Fruit fly (Drosophila melanogaster) whole organism, embryonic: ENCODE data around the gene NELF-B.
A peak's percentile ranks its signal among the peaks of the same experiment; 100 is the strongest.

Experiments used
- Antp ChIP-seq: fragments of 200-800 bp; sonication (Bioruptor generic); optimal IDR thresholded peaks from 3 replicates; lab custom pipeline; 2016; ENCODE audit warnings: missing biosample characterization, missing genetic modification characterization
- Atf6 ChIP-seq: fragments of 200-800 bp; sonication (Bioruptor generic); IDR thresholded peaks from 2 replicates; pipeline ENCODE4 v1.3.6; 2022; ENCODE audit warnings: missing biosample characterization, missing genetic modification characterization
- BEAF-32 ChIP-seq: fragments of 200-800 bp; sonication (Bioruptor generic); optimal IDR thresholded peaks from 3 replicates; lab custom pipeline; 2017; ENCODE audit warnings: missing biosample characterization, missing genetic modification characterization, mild to moderate bottlenecking, moderate library complexity, missing genetic modification reagents
- Bteb2 ChIP-seq: fragments of 200-800 bp; sonication (Bioruptor generic); optimal IDR thresholded peaks from 2 replicates; lab custom pipeline; 2016; ENCODE audit warnings: missing biosample characterization, missing genetic modification characterization
- CG10979 ChIP-seq: fragments of 200-800 bp; sonication (Bioruptor generic); optimal IDR thresholded peaks from 2 replicates; lab custom pipeline; 2018; ENCODE audit warnings: missing biosample characterization, mild to moderate bottlenecking, missing genetic modification characterization, moderate library complexity
- CG11398 ChIP-seq: fragments of 200-800 bp; sonication (Bioruptor generic); optimal IDR thresholded peaks from 2 replicates; lab custom pipeline; 2016; ENCODE audit warnings: missing biosample characterization, missing genetic modification characterization
- CG11456 ChIP-seq: fragments of 200-800 bp; sonication (Bioruptor generic); IDR thresholded peaks from 3 replicates; pipeline ENCODE4 v1.3.6; 2022; ENCODE audit warnings: missing biosample characterization, missing genetic modification characterization
- CG16813 ChIP-seq: fragments of 200-800 bp; sonication (Bioruptor generic); IDR thresholded peaks from 3 replicates; pipeline ENCODE4 v1.3.6; 2022; ENCODE audit warnings: missing biosample characterization, missing genetic modification characterization; ENCODE audit not compliant: partially characterized antibody
- CG17186 ChIP-seq: fragments of 200-800 bp; sonication (Bioruptor generic); optimal IDR thresholded peaks from 3 replicates; lab custom pipeline; 2017; ENCODE audit warnings: missing biosample characterization, missing genetic modification reagents, missing genetic modification characterization
- CG17361 ChIP-seq: fragments of 200-800 bp; sonication (Bioruptor generic); IDR thresholded peaks from 3 replicates; pipeline ENCODE4 v1.3.6; 2022; ENCODE audit warnings: missing biosample characterization, missing genetic modification characterization
- CG17385 ChIP-seq: fragments of 200-800 bp; sonication (Bioruptor generic); optimal IDR thresholded peaks from 3 replicates; lab custom pipeline; 2018; ENCODE audit warnings: missing biosample characterization, mild to moderate bottlenecking, missing genetic modification characterization
- CG17912 ChIP-seq: fragments of 200-800 bp; sonication (Bioruptor generic); optimal IDR thresholded peaks from 2 replicates; lab custom pipeline; 2018; ENCODE audit warnings: missing biosample characterization, mild to moderate bottlenecking, missing genetic modification characterization
- CG18476 ChIP-seq: fragments of 200-800 bp; sonication (Bioruptor generic); optimal IDR thresholded peaks from 2 replicates; lab custom pipeline; 2016; ENCODE audit warnings: missing biosample characterization, mild to moderate bottlenecking, missing genetic modification characterization
- CG31365 ChIP-seq: fragments of 200-800 bp; sonication (Bioruptor generic); optimal IDR thresholded peaks from 2 replicates; lab custom pipeline; 2018; ENCODE audit warnings: missing biosample characterization, mild to moderate bottlenecking, missing genetic modification characterization
- CG33557 ChIP-seq: fragments of 200-800 bp; sonication (Bioruptor generic); optimal IDR thresholded peaks from 2 replicates; lab custom pipeline; 2019; ENCODE audit warnings: missing biosample characterization, mild to moderate bottlenecking, missing genetic modification characterization, moderate library complexity
- CG4328 ChIP-seq: fragments of 200-800 bp; sonication (Bioruptor generic); optimal IDR thresholded peaks from 3 replicates; lab custom pipeline; 2017; ENCODE audit warnings: missing biosample characterization, missing genetic modification reagents, missing genetic modification characterization
- CG4404 ChIP-seq: fragments of 200-800 bp; sonication (Bioruptor generic); IDR thresholded peaks from 2 replicates; pipeline ENCODE4 v1.3.6; 2022; ENCODE audit warnings: missing biosample characterization, missing genetic modification characterization
- CG4424 ChIP-seq: fragments of 200-800 bp; sonication (Bioruptor generic); optimal IDR thresholded peaks from 3 replicates; lab custom pipeline; 2016; ENCODE audit warnings: missing biosample characterization, missing genetic modification characterization
- CG7372 ChIP-seq: fragments of 200-800 bp; sonication (Bioruptor generic); IDR thresholded peaks from 2 replicates; pipeline ENCODE4 v1.3.6; 2022; ENCODE audit warnings: missing biosample characterization, missing genetic modification characterization
- CG8478 ChIP-seq: fragments of >200 bp; optimal IDR thresholded peaks from 2 replicates; lab custom pipeline; 2018
- Dad ChIP-seq: fragments of 200-800 bp; sonication (Bioruptor generic); optimal IDR thresholded peaks from 3 replicates; lab custom pipeline; 2016; ENCODE audit warnings: missing biosample characterization, missing genetic modification characterization
- Ets97D ChIP-seq: fragments of 200-800 bp; sonication (Bioruptor generic); optimal IDR thresholded peaks from 3 replicates; lab custom pipeline; 2016; ENCODE audit warnings: missing biosample characterization, missing genetic modification characterization
- Fer1 ChIP-seq: fragments of 200-800 bp; sonication (Bioruptor generic); optimal IDR thresholded peaks from 2 replicates; lab custom pipeline; 2017; ENCODE audit warnings: missing biosample characterization, mild to moderate bottlenecking, missing genetic modification characterization
- Fer2 ChIP-seq: fragments of 200-800 bp; sonication (Bioruptor generic); optimal IDR thresholded peaks from 2 replicates; lab custom pipeline; 2018; ENCODE audit warnings: missing biosample characterization, mild to moderate bottlenecking, missing genetic modification characterization, moderate library complexity
- Fer3 ChIP-seq: fragments of 200-800 bp; sonication (Bioruptor generic); optimal IDR thresholded peaks from 2 replicates; lab custom pipeline; 2018; ENCODE audit warnings: missing biosample characterization, mild to moderate bottlenecking, missing genetic modification characterization, moderate library complexity
- Gsc ChIP-seq: fragments of 200-800 bp; sonication (Bioruptor generic); IDR thresholded peaks from 2 replicates; pipeline ENCODE4 v1.3.6; 2022; ENCODE audit warnings: missing biosample characterization, missing genetic modification characterization
- Hey ChIP-seq: fragments of 200-800 bp; sonication (Bioruptor generic); optimal IDR thresholded peaks from 3 replicates; lab custom pipeline; 2018; ENCODE audit warnings: missing biosample characterization, mild to moderate bottlenecking, missing genetic modification characterization
- Hr78 ChIP-seq, 2 experiments: fragments of 200-800 bp in 1 of 2; fragments of >200 bp in 1 of 2; sonication (Bioruptor generic) in 1 of 2; optimal IDR thresholded peaks; 2 replicates each; lab custom pipeline; 2017 to 2019; ENCODE audit warnings: missing biosample characterization in 2 of 2, missing genetic modification characterization in 2 of 2, mild to moderate bottlenecking in 1 of 2, moderate library complexity in 1 of 2
- Jarid2 ChIP-seq: fragments of 200-800 bp; sonication (Bioruptor generic); optimal IDR thresholded peaks from 3 replicates; lab custom pipeline; 2017; ENCODE audit warnings: mild to moderate bottlenecking, missing biosample characterization, missing genetic modification reagents, missing genetic modification characterization
- Mrtf ChIP-seq: fragments of 200-800 bp; sonication (Bioruptor generic); IDR thresholded peaks from 3 replicates; pipeline ENCODE4 v1.3.6; 2022; ENCODE audit warnings: missing biosample characterization, missing genetic modification characterization
- Nf-YA ChIP-seq: fragments of 200-800 bp; sonication (Bioruptor generic); IDR thresholded peaks from 2 replicates; pipeline ENCODE4 v1.3.6; 2022; ENCODE audit warnings: missing biosample characterization, missing genetic modification characterization
- Oaz ChIP-seq: fragments of 200-800 bp; sonication (Bioruptor generic); IDR thresholded peaks from 2 replicates; pipeline ENCODE4 v1.3.6; 2022; ENCODE audit warnings: missing biosample characterization, missing genetic modification characterization
- Vsx1 ChIP-seq: fragments of 200-800 bp; sonication (Bioruptor generic); optimal IDR thresholded peaks from 2 replicates; lab custom pipeline; 2017; ENCODE audit warnings: missing biosample characterization, mild to moderate bottlenecking, missing genetic modification characterization, missing genetic modification reagents
- abd-A ChIP-seq: fragments of 200-800 bp; sonication (Bioruptor generic); optimal IDR thresholded peaks from 3 replicates; lab custom pipeline; 2019; ENCODE audit warnings: missing biosample characterization, mild to moderate bottlenecking, missing genetic modification characterization, moderate library complexity
- ash1 ChIP-seq: fragments of 200-800 bp; sonication (Bioruptor generic); optimal IDR thresholded peaks from 2 replicates; lab custom pipeline; 2018; ENCODE audit warnings: missing biosample characterization, mild to moderate bottlenecking, missing genetic modification characterization
- az2 ChIP-seq: fragments of 200-800 bp; sonication (Bioruptor generic); optimal IDR thresholded peaks from 3 replicates; lab custom pipeline; 2016; ENCODE audit warnings: missing biosample characterization, missing genetic modification characterization
- cas ChIP-seq: fragments of 200-800 bp; sonication (Bioruptor generic); IDR thresholded peaks from 2 replicates; pipeline ENCODE4 v1.3.6; 2022; ENCODE audit warnings: missing biosample characterization, missing genetic modification characterization
- en ChIP-seq: fragments of 200-800 bp; sonication (Bioruptor generic); optimal IDR thresholded peaks from 2 replicates; lab custom pipeline; 2016; ENCODE audit warnings: missing biosample characterization, missing genetic modification characterization
- eve ChIP-seq, 2 experiments: fragments of >200 bp; optimal IDR thresholded peaks; 2 replicates each; lab custom pipeline; 2017; ENCODE audit warnings: missing biosample characterization in 2 of 2, missing genetic modification characterization in 2 of 2
- ewg ChIP-seq: fragments of 200-800 bp; sonication (Bioruptor generic); optimal IDR thresholded peaks from 3 replicates; lab custom pipeline; 2017; ENCODE audit warnings: mild to moderate bottlenecking, missing biosample characterization, missing genetic modification reagents, missing genetic modification characterization
- fd102C ChIP-seq: fragments of 200-800 bp; sonication (Bioruptor generic); optimal IDR thresholded peaks from 2 replicates; lab custom pipeline; 2018; ENCODE audit warnings: missing biosample characterization, mild to moderate bottlenecking, missing genetic modification characterization, moderate library complexity
- fu2 ChIP-seq: fragments of 200-800 bp; sonication (Bioruptor generic); optimal IDR thresholded peaks from 2 replicates; lab custom pipeline; 2016; ENCODE audit warnings: missing biosample characterization, missing genetic modification characterization
- jumu ChIP-seq: fragments of 200-800 bp; sonication (Bioruptor generic); optimal IDR thresholded peaks from 3 replicates; lab custom pipeline; 2016; ENCODE audit warnings: missing biosample characterization, missing genetic modification characterization
- lbe ChIP-seq: fragments of 200-800 bp; sonication (Bioruptor generic); optimal IDR thresholded peaks from 2 replicates; lab custom pipeline; 2016; ENCODE audit warnings: missing biosample characterization, mild to moderate bottlenecking, missing genetic modification characterization
- lmd ChIP-seq: fragments of 200-800 bp; sonication (Bioruptor generic); IDR thresholded peaks from 2 replicates; pipeline ENCODE4 v1.3.6; 2022; ENCODE audit warnings: missing biosample characterization, missing genetic modification characterization
- onecut ChIP-seq: fragments of 200-800 bp; sonication (Bioruptor generic); IDR thresholded peaks from 2 replicates; pipeline ENCODE4 v1.3.6; 2022; ENCODE audit warnings: missing biosample characterization, missing genetic modification characterization
- peb ChIP-seq: fragments of 200-800 bp; sonication (Bioruptor generic); IDR thresholded peaks from 2 replicates; pipeline ENCODE4 v1.3.6; 2022; ENCODE audit warnings: missing biosample characterization, missing genetic modification characterization
- sqz ChIP-seq: fragments of 200-800 bp; sonication (Bioruptor generic); optimal IDR thresholded peaks from 3 replicates; lab custom pipeline; 2018; ENCODE audit warnings: missing biosample characterization, mild to moderate bottlenecking, missing genetic modification characterization
- wek ChIP-seq: fragments of 200-800 bp; sonication (Bioruptor generic); optimal IDR thresholded peaks from 3 replicates; lab custom pipeline; 2018; ENCODE audit warnings: missing biosample characterization, mild to moderate bottlenecking, missing genetic modification characterization, moderate library complexity

Gene NELF-B

DNA sequence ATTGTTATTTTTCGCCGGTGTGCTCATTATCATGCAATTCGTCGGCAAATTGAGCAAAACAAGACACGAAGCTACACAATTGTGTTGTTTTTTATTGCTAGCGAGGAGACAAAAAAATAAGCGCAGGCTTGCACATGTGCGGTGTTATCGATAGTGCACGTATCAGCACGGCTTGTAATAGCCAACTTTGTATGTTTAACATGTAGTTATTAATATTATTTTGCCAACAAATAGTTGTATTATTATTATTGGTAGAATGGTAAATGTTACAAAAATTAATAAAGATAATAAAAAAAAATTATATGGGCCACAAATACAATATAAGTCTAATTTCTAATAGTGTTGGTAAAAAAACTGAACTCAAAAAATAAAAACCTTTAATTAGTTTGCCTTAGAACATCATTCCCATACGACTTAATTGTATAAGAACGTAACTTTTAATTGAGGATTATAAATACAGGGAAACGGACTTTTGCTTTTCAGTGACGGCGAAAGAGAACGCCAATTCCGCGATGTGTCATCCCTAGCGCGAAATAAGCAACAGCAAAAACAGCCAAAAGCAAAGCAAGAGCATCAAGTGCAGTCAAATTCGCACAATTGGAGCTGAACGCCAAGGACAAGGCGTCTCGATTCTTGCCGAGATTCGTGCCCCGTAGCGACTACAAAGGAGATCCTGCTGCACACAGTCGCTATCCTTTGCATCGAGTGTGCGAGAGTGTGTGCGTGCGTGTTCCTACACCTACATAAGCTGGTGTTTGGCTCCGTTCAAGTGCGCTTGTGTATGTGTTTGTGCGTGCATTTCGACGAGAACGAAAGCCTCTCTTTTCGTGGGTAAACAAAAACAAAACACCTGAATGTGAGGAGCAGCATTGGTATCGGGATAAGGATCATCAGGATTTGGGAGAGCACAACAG is at the start of gene NELF-B, which contains the start of gene CG12155:
Gene NELF-B, minus strand, starts transcription at position 111 of the 914 bp plus-strand sequence.
Gene CG12155, plus strand, starts transcription at position 505 of the 914 bp plus-strand sequence.
- no peak for TF ChIP-seq sqz (GFP tag; lab: Kevin White, UChicago)
- TF ChIP-seq Vsx1 (GFP tag; lab: Kevin White, UChicago) = no peak
- peak; percentile 26; the same call in 1 of the 2 replicates for TF ChIP-seq CG4404 (GFP tag; lab: Robert Waterston, UW)
- no peak for TF ChIP-seq Dad (GFP tag; lab: Kevin White, UChicago)
- no peak for TF ChIP-seq abd-A (tag; lab: Kevin White, UChicago)
- TF ChIP-seq Hr78 (GFP tag; optimal IDR thresholded peaks at IDR 0.05; lab: Kevin White, UChicago) = no peak
- TF ChIP-seq fu2 (GFP tag; lab: Kevin White, UChicago) = no peak
- no peak for TF ChIP-seq Antp (GFP tag; lab: Kevin White, UChicago)
- TF ChIP-seq CG11398 (GFP tag; lab: Kevin White, UChicago) = no peak
- no peak for TF ChIP-seq Fer2 (tag; lab: Kevin White, UChicago)
- TF ChIP-seq jumu (GFP tag; lab: Kevin White, UChicago) = no peak
- TF ChIP-seq CG18476 = peak; percentile 2
- no peak for TF ChIP-seq onecut (GFP tag; lab: Robert Waterston, UW)
- TF ChIP-seq CG8478 (lab: Kevin White, UChicago) = peak; percentile 71
- TF ChIP-seq lmd = peak; percentile 31
- no peak for TF ChIP-seq Jarid2
- TF ChIP-seq ewg (GFP tag; lab: Kevin White, UChicago) = peak; percentile 45
- TF ChIP-seq eve (GFP tag; optimal IDR thresholded peaks at IDR 0.05; lab: Kevin White, UChicago) = no peak
- TF ChIP-seq BEAF-32 (GFP tag; lab: Kevin White, UChicago) = peak; percentile 80
- no peak for TF ChIP-seq Bteb2 (GFP tag; lab: Kevin White, UChicago)
- no peak for TF ChIP-seq CG31365
- TF ChIP-seq lbe (GFP tag; lab: Kevin White, UChicago) = no peak
- no peak for TF ChIP-seq fd102C
- no peak for TF ChIP-seq Hey (tag; lab: Kevin White, UChicago)
- no peak for TF ChIP-seq peb
- TF ChIP-seq Oaz (GFP tag; lab: Robert Waterston, UW) = no peak
- no peak for TF ChIP-seq en (GFP tag; lab: Kevin White, UChicago)
- TF ChIP-seq CG17361 (GFP tag; lab: Robert Waterston, UW) = peak; percentile 89
- TF ChIP-seq CG17912 (GFP tag; lab: Kevin White, UChicago) = no peak
- peak; percentile 17 for TF ChIP-seq CG4328 (GFP tag; lab: Kevin White, UChicago)
- no peak for TF ChIP-seq CG17385 (GFP tag; lab: Kevin White, UChicago)
- no peak for TF ChIP-seq Fer1 (GFP tag; lab: Kevin White, UChicago)
- no peak for TF ChIP-seq Mrtf (GFP tag; lab: Robert Waterston, UW)
- TF ChIP-seq CG7372 (GFP tag; lab: Robert Waterston, UW) = 0 out of 2 replicates have a peak, but pooled peaks have one; percentile 25
- no peak for TF ChIP-seq cas (GFP tag; lab: Robert Waterston, UW)
- TF ChIP-seq Ets97D (GFP tag; lab: Kevin White, UChicago) = no peak
- TF ChIP-seq CG33557 (GFP tag; lab: Kevin White, UChicago) = peak; percentile 30
- no peak for TF ChIP-seq Atf6 (GFP tag; lab: Robert Waterston, UW)
- TF ChIP-seq CG4424 (GFP tag; lab: Kevin White, UChicago) = peak; percentile 52
- TF ChIP-seq wek = no peak
- peak; percentile 23 for TF ChIP-seq CG10979 (tag; lab: Kevin White, UChicago)
- peak; percentile 59 for TF ChIP-seq az2
- no peak for TF ChIP-seq ash1 (GFP tag; lab: Kevin White, UChicago)
- TF ChIP-seq Nf-YA = no peak
- TF ChIP-seq CG11456 (GFP tag; lab: Robert Waterston, UW) = peak; percentile 43; the same call in 1 of the 3 replicates
- peak; percentile 4 for TF ChIP-seq Fer3
- TF ChIP-seq CG16813 = peak; percentile 76
- peak; percentile 43 for TF ChIP-seq CG17186 (GFP tag; lab: Kevin White, UChicago)
- no peak for TF ChIP-seq Gsc
